Fruit fly (Drosophila melanogaster): ENCODE measurements around the gene bond.

Gene bond

dm6 chr3R:22557100-22557741 lies 6.7 kb downstream of the bond start:
- TF ChIP-seq sage (GFP tag; optimal IDR thresholded peaks at IDR 0.05) (no peak), Mio (GFP tag; optimal IDR thresholded peaks at IDR 0.05) (no peak), N (GFP tag; optimal IDR thresholded peaks at IDR 0.05) (no peak), usp (GFP tag; optimal IDR thresholded peaks at IDR 0.05) (no peak), Abd-B (GFP tag; optimal IDR thresholded peaks at IDR 0.05) (no peak), rgr (GFP tag; optimal IDR thresholded peaks at IDR 0.05) (no peak), dsf (GFP tag; optimal IDR thresholded peaks at IDR 0.05; ENCODE audit: borderline replicate concordance) (no peak), GATAd (GFP tag; optimal IDR thresholded peaks at IDR 0.05) (no peak), Myc (optimal IDR thresholded peaks at IDR 0.05) (no peak)

- no peak for TF ChIP-seq dl (GFP tag; optimal IDR thresholded peaks at IDR 0.05; ENCODE audit: insufficient read depth in 1 of 2, partially characterized antibody in 2 of 2)
- no peak for TF ChIP-seq usp (GFP tag; optimal IDR thresholded peaks at IDR 0.05)
- no peak for TF ChIP-seq psq (GFP tag; optimal IDR thresholded peaks at IDR 0.05)
- no peak for TF ChIP-seq sv (GFP tag; optimal IDR thresholded peaks at IDR 0.05)
- no peak for TF ChIP-seq rgr (GFP tag; optimal IDR thresholded peaks at IDR 0.05)
- no peak for TF ChIP-seq Sp1 (GFP tag; optimal IDR thresholded peaks at IDR 0.05)
- TF ChIP-seq woc (GFP tag; optimal IDR thresholded peaks at IDR 0.05), result no peak
- TF ChIP-seq CG32264 (GFP tag; optimal IDR thresholded peaks at IDR 0.05), result no peak
- TF ChIP-seq pan (optimal IDR thresholded peaks at IDR 0.05), result no peak
- no peak for TF ChIP-seq Dfd (GFP tag; optimal IDR thresholded peaks at IDR 0.05)
- no peak for TF ChIP-seq Myc (optimal IDR thresholded peaks at IDR 0.05)
Observed at dm6 chr3R:22558398-22558797, 7.9 kb downstream of the bond start.

- TF ChIP-seq Dif (GFP tag; optimal IDR thresholded peaks at IDR 0.05; ENCODE audit: partially characterized antibody) (no peak), CG32264 (GFP tag; optimal IDR thresholded peaks at IDR 0.05) (no peak), GATAd (GFP tag; optimal IDR thresholded peaks at IDR 0.05) (no peak), Vsx2 (GFP tag; optimal IDR thresholded peaks at IDR 0.05; ENCODE audit: partially characterized antibody) (no peak), brk (GFP tag; optimal IDR thresholded peaks at IDR 0.05) (no peak), Mio (GFP tag; optimal IDR thresholded peaks at IDR 0.05) (no peak), HLH106 (tag; optimal IDR thresholded peaks at IDR 0.05) (no peak)
Observed at dm6 chr3R:22560224-22560623, 9.7 kb downstream of the bond start.

dm6 chr3R:22562502-22562901 lies 12.0 kb downstream of the bond start, which contains the start of gene sit:
Gene sit (minus strand): TSS chr3R:22562572.
- TF ChIP-seq Rel (GFP tag; optimal IDR thresholded peaks at IDR 0.05) (no peak), Rel (tag; optimal IDR thresholded peaks at IDR 0.05) (no peak), dmrt93B (GFP tag; optimal IDR thresholded peaks at IDR 0.05) (no peak), fru (GFP tag; optimal IDR thresholded peaks at IDR 0.05) (no peak), rgr (GFP tag; optimal IDR thresholded peaks at IDR 0.05) (no peak)

dm6 chr3R:22564076-22564475 lies 13.6 kb downstream of the bond start:
- TF ChIP-seq h (GFP tag; optimal IDR thresholded peaks at IDR 0.05), result no peak
- TF ChIP-seq fru (GFP tag; optimal IDR thresholded peaks at IDR 0.05), result no peak
- TF ChIP-seq N (GFP tag; optimal IDR thresholded peaks at IDR 0.05), result no peak
- no peak for TF ChIP-seq brk (GFP tag; optimal IDR thresholded peaks at IDR 0.05)
- TF ChIP-seq Dfd (GFP tag; optimal IDR thresholded peaks at IDR 0.05), result no peak
- no peak for TF ChIP-seq Hr83 (GFP tag; optimal IDR thresholded peaks at IDR 0.05; ENCODE audit: poor library complexity, severe bottlenecking)
- no peak for TF ChIP-seq HLH106 (tag; optimal IDR thresholded peaks at IDR 0.05)
- TF ChIP-seq Vsx2 (GFP tag; optimal IDR thresholded peaks at IDR 0.05; ENCODE audit: partially characterized antibody), result no peak
- no peak for TF ChIP-seq Mio (GFP tag; optimal IDR thresholded peaks at IDR 0.05)
- TF ChIP-seq Abd-B (GFP tag; optimal IDR thresholded peaks at IDR 0.05), result no peak
- TF ChIP-seq jim (GFP tag; optimal IDR thresholded peaks at IDR 0.05), result no peak
- no peak for TF ChIP-seq CG32264 (GFP tag; optimal IDR thresholded peaks at IDR 0.05)
- TF ChIP-seq Myc (optimal IDR thresholded peaks at IDR 0.05), result no peak
- TF ChIP-seq GATAd (GFP tag; optimal IDR thresholded peaks at IDR 0.05), result no peak
- no peak for TF ChIP-seq sv (GFP tag; optimal IDR thresholded peaks at IDR 0.05)
- TF ChIP-seq dmrt93B (GFP tag; optimal IDR thresholded peaks at IDR 0.05), result no peak
- no peak for TF ChIP-seq foxo (GFP tag; optimal IDR thresholded peaks at IDR 0.05)
- TF ChIP-seq Hr78 (GFP tag; optimal IDR thresholded peaks at IDR 0.05), result no peak
